Fruit fly (Drosophila melanogaster) whole organism: ENCODE data around the gene CG2767.

Experiments
- pan ChIP-seq: fragments of >200 bp; optimal IDR thresholded peaks from 2 replicates; lab custom pipeline; 2017
- usp ChIP-seq: fragments of >200 bp; optimal IDR thresholded peaks from 2 replicates; lab custom pipeline; 2017; ENCODE audit warnings: missing biosample characterization, missing genetic modification characterization, mixed read lengths

DNA sequence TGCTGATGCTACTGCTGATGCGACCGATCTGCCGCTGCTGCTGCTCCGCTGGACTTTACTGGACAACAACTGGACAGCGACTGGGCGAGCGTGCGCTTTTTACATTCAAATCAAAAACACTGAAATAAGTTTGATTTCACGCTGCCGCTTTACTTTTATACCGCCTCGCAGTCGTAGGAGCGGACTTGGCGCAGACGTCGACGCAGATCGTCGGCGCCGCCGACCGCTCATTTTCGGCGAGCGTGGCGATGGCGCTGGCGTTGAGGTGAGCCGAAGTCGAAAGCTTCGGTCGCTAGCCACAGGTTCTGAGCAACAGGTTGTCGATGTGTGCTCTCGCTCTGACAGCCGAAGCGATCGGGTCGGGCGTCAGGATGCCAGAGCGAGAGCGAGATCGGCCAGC lies 12.2 kb downstream of the CG2767 start, which contains the start of gene Elovl7:
- TF ChIP-seq pan (lab: Kevin White, UChicago), result no peak
- TF ChIP-seq usp, result no peak
